Fruit fly (Drosophila melanogaster): ENCODE measurements around the gene Unr.

DNA sequence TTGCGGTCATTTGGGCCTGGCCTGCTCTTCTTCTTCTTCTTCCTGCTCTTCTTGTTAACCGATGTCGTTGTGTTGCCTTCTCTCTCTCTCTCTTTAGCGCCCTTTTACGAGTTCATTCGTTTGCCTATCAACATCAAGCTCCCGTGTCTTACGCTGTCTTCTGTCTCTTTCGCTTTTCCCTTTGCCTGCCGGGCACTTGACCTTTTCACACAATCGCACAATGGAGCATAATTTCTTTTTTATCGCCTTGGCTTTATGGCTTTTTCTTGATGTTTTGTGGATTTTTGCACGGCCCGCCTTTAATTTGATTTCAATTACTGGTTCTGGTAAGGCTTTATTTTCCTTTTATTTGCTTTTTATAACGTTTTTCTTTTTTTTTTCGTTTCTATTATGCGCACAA lies 20.8 kb downstream of the Unr start:
- TF ChIP-seq pan (optimal IDR thresholded peaks at IDR 0.05) (no peak), usp (GFP tag; optimal IDR thresholded peaks at IDR 0.05) (no peak), Dll (optimal IDR thresholded peaks at IDR 0.05) (no peak), CG8478 (optimal IDR thresholded peaks at IDR 0.05) (no peak), psq (optimal IDR thresholded peaks at IDR 0.05) (no peak), EcR (GFP tag; optimal IDR thresholded peaks at IDR 0.05) (no peak)
